Fruit fly (Drosophila melanogaster): ENCODE data around the gene HP6.
A peak's percentile ranks its signal among the peaks of the same experiment; 100 is the strongest.

HP6 gene

dm6 chr2L:4583306-4583705 is 5.3 kb upstream of the HP6 start (continued):
- TF ChIP-seq CG1832 (GFP tag; optimal IDR thresholded peaks at IDR 0.05): no peak
- TF ChIP-seq jigr1 (GFP tag; IDR thresholded peaks at IDR 0.05): peak; percentile 45; the same call in 1 of the 3 replicates
- peak; percentile 84 for TF ChIP-seq ken (GFP tag; IDR thresholded peaks at IDR 0.05)
- peak; percentile 0 for TF ChIP-seq sug (tag; optimal IDR thresholded peaks at IDR 0.05)
- TF ChIP-seq Ssrp (tag; optimal IDR thresholded peaks at IDR 0.05): peak; percentile 71
- no peak for TF ChIP-seq Trl (optimal IDR thresholded peaks at IDR 0.05)
- peak; percentile 57 for TF ChIP-seq Trl (GFP tag; optimal IDR thresholded peaks at IDR 0.05)
- TF ChIP-seq CG18011 (GFP tag; optimal IDR thresholded peaks at IDR 0.05): no peak
- TF ChIP-seq CG7839 (tag; optimal IDR thresholded peaks at IDR 0.05): peak; percentile 79
- peak; percentile 19 for TF ChIP-seq TFAM (GFP tag; optimal IDR thresholded peaks at IDR 0.05)
- TF ChIP-seq Dad (GFP tag; optimal IDR thresholded peaks at IDR 0.05): peak; percentile 61
- TF ChIP-seq Xrp1 (GFP tag; IDR thresholded peaks at IDR 0.05): peak; percentile 87
- peak; percentile 35; the same call in 1 of the 2 replicates for TF ChIP-seq CG9932 (GFP tag; IDR thresholded peaks at IDR 0.05)
- peak; percentile 61; the same call in 1 of the 2 replicates for TF ChIP-seq E2f1 (GFP tag; IDR thresholded peaks at IDR 0.05)
- TF ChIP-seq CG9876 (GFP tag; optimal IDR thresholded peaks at IDR 0.05): no peak
- TF ChIP-seq CG5953 (GFP tag; IDR thresholded peaks at IDR 0.05): peak; percentile 73
- TF ChIP-seq CG30431 (GFP tag; optimal IDR thresholded peaks at IDR 0.05): peak; percentile 59
- peak; percentile 87 for TF ChIP-seq ara (GFP tag; IDR thresholded peaks at IDR 0.05)
- no peak for TF ChIP-seq CG34376 (GFP tag; optimal IDR thresholded peaks at IDR 0.05)
- TF ChIP-seq MBD-R2 (GFP tag; IDR thresholded peaks at IDR 0.05): peak; percentile 27; the same call in 1 of the 2 replicates
- peak; percentile 11 for TF ChIP-seq CG3281 (GFP tag; optimal IDR thresholded peaks at IDR 0.05)
- TF ChIP-seq ase (GFP tag; IDR thresholded peaks at IDR 0.05): peak; percentile 60; the same call in 1 of the 3 replicates
- TF ChIP-seq ERR (GFP tag; optimal IDR thresholded peaks at IDR 0.05): no peak
- no peak for TF ChIP-seq CG4282 (GFP tag; optimal IDR thresholded peaks at IDR 0.05)
- TF ChIP-seq sens-2 (GFP tag; IDR thresholded peaks at IDR 0.05): peak; percentile 54
- peak; percentile 10 for TF ChIP-seq CG31365 (tag; optimal IDR thresholded peaks at IDR 0.05)
- peak; percentile 69 to 71 for TF ChIP-seq dpn (GFP tag; optimal IDR thresholded peaks at IDR 0.05)
- 0 out of 2 replicates have a peak, but pooled peaks have one; percentile 21 for TF ChIP-seq klu (GFP tag; IDR thresholded peaks at IDR 0.05)
- TF ChIP-seq YL-1 (GFP tag; optimal IDR thresholded peaks at IDR 0.05): no peak
- TF ChIP-seq oc (tag; optimal IDR thresholded peaks at IDR 0.05): peak; percentile 67
- peak; percentile 8 for TF ChIP-seq kay (GFP tag; optimal IDR thresholded peaks at IDR 0.05)
- TF ChIP-seq Fer1 (GFP tag; optimal IDR thresholded peaks at IDR 0.05): no peak
- no peak for TF ChIP-seq cas (GFP tag; IDR thresholded peaks at IDR 0.05)
- no peak for TF ChIP-seq Kr (GFP tag; optimal IDR thresholded peaks at IDR 0.05)
- TF ChIP-seq ro (GFP tag; IDR thresholded peaks at IDR 0.05): peak; percentile 40; the same call in 1 of the 2 replicates
- no peak for TF ChIP-seq fru (optimal IDR thresholded peaks at IDR 0.05)
- no peak for TF ChIP-seq Hmx (GFP tag; optimal IDR thresholded peaks at IDR 0.05)
- 0 out of 2 replicates have a peak, but pooled peaks have one; percentile 11 for TF ChIP-seq CG43689 (GFP tag; IDR thresholded peaks at IDR 0.05)
- TF ChIP-seq H2.0 (GFP tag; IDR thresholded peaks at IDR 0.05): peak; percentile 62
- no peak for TF ChIP-seq cg (GFP tag; optimal IDR thresholded peaks at IDR 0.05)
- TF ChIP-seq NK7.1 (GFP tag; optimal IDR thresholded peaks at IDR 0.05): peak; percentile 28
- TF ChIP-seq Ptx1 (GFP tag; IDR thresholded peaks at IDR 0.05): peak; percentile 82
- TF ChIP-seq fd64A (GFP tag; optimal IDR thresholded peaks at IDR 0.05): peak; percentile 35
- TF ChIP-seq eyg (GFP tag; optimal IDR thresholded peaks at IDR 0.05): no peak
- peak; percentile 80 for TF ChIP-seq Xbp1 (GFP tag; optimal IDR thresholded peaks at IDR 0.05)
- peak; percentile 66 for TF ChIP-seq Hr3 (GFP tag; optimal IDR thresholded peaks at IDR 0.05)
- no peak for TF ChIP-seq Taf1 (GFP tag; IDR thresholded peaks at IDR 0.05)
- no peak for TF ChIP-seq CG13624 (GFP tag; optimal IDR thresholded peaks at IDR 0.05)
- peak; percentile 62 for TF ChIP-seq CG14014 (GFP tag; IDR thresholded peaks at IDR 0.05)
- no peak for TF ChIP-seq dati (GFP tag; IDR thresholded peaks at IDR 0.05)
- TF ChIP-seq Hr39 (optimal IDR thresholded peaks at IDR 0.05): no peak
- TF ChIP-seq tll (GFP tag; optimal IDR thresholded peaks at IDR 0.05): no peak
- no peak for TF ChIP-seq Neu2 (GFP tag; optimal IDR thresholded peaks at IDR 0.05; ENCODE audit: borderline replicate concordance)
